Fruit fly (Drosophila melanogaster) whole organism, embryonic: ENCODE data around the gene CG31804.

Experiments
- CG15601 ChIP-seq: fragments of 200-800 bp; sonication (Bioruptor generic); optimal IDR thresholded peaks from 3 replicates; lab custom pipeline; 2019; ENCODE audit warnings: missing biosample characterization, mild to moderate bottlenecking, missing genetic modification characterization, moderate library complexity
- CG34224 ChIP-seq: fragments of 200-800 bp; sonication (Bioruptor generic); IDR thresholded peaks from 3 replicates; pipeline ENCODE4 v1.3.6; 2022; ENCODE audit warnings: missing biosample characterization, missing genetic modification characterization; ENCODE audit not compliant: partially characterized antibody
- Gug ChIP-seq: fragments of 200-800 bp; sonication (Bioruptor generic); IDR thresholded peaks from 4 replicates; pipeline ENCODE4 v1.3.6; 2022; ENCODE audit warnings: missing biosample characterization, missing genetic modification characterization
- Stat92E ChIP-seq, 3 experiments: fragments of >200 bp in 2 of 3; fragments of 200-800 bp in 1 of 3; sonication (Bioruptor generic) in 1 of 3; optimal IDR thresholded peaks; 2 replicates each; lab custom pipeline; 2017 to 2019; ENCODE audit warnings: missing biosample characterization in 3 of 3, missing genetic modification characterization in 3 of 3, mild to moderate bottlenecking in 1 of 3, moderate library complexity in 1 of 3
- cwo ChIP-seq: fragments of 200-800 bp; sonication (Bioruptor generic); optimal IDR thresholded peaks from 3 replicates; lab custom pipeline; 2017; ENCODE audit warnings: missing biosample characterization, missing genetic modification characterization, mild to moderate bottlenecking, moderate library complexity, missing genetic modification reagents
- dm ChIP-seq: fragments of 200-800 bp; sonication (Bioruptor generic); optimal IDR thresholded peaks from 3 replicates; lab custom pipeline; 2016; ENCODE audit warnings: missing biosample characterization, missing genetic modification characterization
- sens-2 ChIP-seq: fragments of 200-800 bp; sonication (Bioruptor generic); IDR thresholded peaks from 2 replicates; pipeline ENCODE4 v1.3.6; 2022; ENCODE audit warnings: missing biosample characterization, missing genetic modification characterization
- ttk ChIP-seq: fragments of 200-800 bp; sonication (Bioruptor generic); IDR thresholded peaks from 2 replicates; pipeline ENCODE4 v2.1.2; 2022; ENCODE audit warnings: missing biosample characterization, missing genetic modification characterization
- vfl ChIP-seq: fragments of 200-800 bp; sonication (Bioruptor generic); optimal IDR thresholded peaks from 2 replicates; lab custom pipeline; 2016; ENCODE audit warnings: missing biosample characterization, missing genetic modification characterization

DNA sequence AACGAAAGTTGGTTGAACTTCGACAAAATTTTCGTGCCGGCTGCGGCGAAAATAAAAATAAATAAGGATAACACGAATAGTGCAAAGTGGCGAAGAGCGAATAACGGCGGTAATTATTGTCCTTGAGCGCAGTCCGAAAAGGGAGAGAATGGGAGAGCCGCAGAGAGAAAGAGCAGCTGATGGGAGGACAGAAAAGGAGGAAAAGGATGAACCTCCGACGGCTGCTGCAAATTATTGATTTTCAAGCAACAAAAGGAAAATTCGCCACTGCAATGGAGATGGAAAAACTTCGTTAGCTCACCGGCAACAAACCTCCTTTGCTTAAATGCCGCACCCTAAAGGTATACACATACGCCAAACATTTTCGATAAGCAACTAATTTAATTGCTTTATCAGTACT is 19.5 kb downstream of the CG31804 start:
- TF ChIP-seq CG15601 (tag; lab: Kevin White, UChicago) (no peak), dm (no peak), cwo (GFP tag; lab: Kevin White, UChicago) (no peak), Stat92E (GFP tag; optimal IDR thresholded peaks at IDR 0.05; lab: Kevin White, UChicago) (no peak), vfl (no peak), ttk (GFP tag; lab: Robert Waterston, UW) (no peak), Gug (GFP tag; lab: Robert Waterston, UW) (no peak), sens-2 (GFP tag; lab: Robert Waterston, UW) (no peak), CG34224 (GFP tag; lab: Robert Waterston, UW) (no peak)
